Fruit fly (Drosophila melanogaster) ovary, adult (tissue): ENCODE data around the gene CG18641.
A peak's percentile ranks its signal among the peaks of the same experiment; 100 is the strongest.

Experiments
- CG17801 ChIP-seq: fragments of 200-800 bp; optimal IDR thresholded peaks from 2 replicates; lab custom pipeline; 2019; ENCODE audit warnings: missing biosample characterization, mild to moderate bottlenecking, missing genetic modification characterization, moderate library complexity; ENCODE audit not compliant: partially characterized antibody

The CG18641 gene

DNA sequence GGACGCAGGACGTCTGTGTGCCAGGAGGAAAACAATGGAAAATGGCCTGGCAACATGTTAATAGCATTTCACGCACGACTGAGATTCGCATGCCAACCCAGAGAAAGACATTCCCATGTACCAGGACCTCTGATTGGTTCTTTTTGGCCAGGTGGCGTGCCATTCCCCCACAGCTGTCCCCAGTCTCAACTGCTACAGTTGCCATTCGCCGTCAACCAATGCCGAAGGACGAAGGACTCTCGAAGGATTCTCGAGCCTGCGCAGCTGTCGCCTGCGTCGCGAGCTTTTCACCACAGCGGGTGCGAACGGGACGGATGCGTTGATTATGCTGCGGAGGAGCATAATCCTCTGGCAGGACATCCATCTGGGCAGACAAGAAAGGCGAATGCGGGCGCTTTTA is 15.2 kb downstream of the CG18641 start, which contains the start of gene VGlut:
VGlut (plus strand) TSS at position 399 of the 400 bp plus-strand sequence.
- TF ChIP-seq CG17801 (GFP tag; lab: Kevin White, UChicago): no peak

DNA sequence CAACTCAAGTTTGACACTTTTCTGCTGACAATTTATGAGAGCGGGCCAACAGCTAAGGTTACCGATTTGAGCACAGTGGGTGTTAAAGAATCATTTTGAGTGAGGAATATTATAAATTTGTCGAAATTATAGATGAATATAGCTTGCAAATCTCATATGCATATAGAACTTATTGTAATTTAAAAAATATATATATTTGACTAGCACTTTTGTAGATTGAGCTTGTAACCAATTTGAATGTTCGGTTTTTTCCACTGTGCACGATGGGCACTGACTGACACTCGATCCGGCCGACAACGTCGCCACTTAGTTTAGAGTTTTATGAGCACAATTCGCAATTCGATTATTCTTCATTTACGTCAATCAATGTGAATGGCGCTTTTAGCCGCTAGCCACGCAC is 16.7 kb downstream of the CG18641 start:
- TF ChIP-seq CG17801 (GFP tag; lab: Kevin White, UChicago): no peak

dm6 chr2L:2397080-2397479 is 18.0 kb downstream of the CG18641 start:
- no peak for TF ChIP-seq CG17801 (GFP tag; lab: Kevin White, UChicago)

dm6 chr2L:2394872-2395271 is 20.2 kb downstream of the CG18641 start:
- no peak for TF ChIP-seq CG17801 (GFP tag; lab: Kevin White, UChicago)

- no peak for TF ChIP-seq CG17801 (GFP tag; lab: Kevin White, UChicago)
These were observed 23.8 kb downstream of the CG18641 start, which contains the start of gene CG46448 for dm6 chr2L:2391321-2391720. CG46448 (plus strand) TSS chr2L:2391660.

DNA sequence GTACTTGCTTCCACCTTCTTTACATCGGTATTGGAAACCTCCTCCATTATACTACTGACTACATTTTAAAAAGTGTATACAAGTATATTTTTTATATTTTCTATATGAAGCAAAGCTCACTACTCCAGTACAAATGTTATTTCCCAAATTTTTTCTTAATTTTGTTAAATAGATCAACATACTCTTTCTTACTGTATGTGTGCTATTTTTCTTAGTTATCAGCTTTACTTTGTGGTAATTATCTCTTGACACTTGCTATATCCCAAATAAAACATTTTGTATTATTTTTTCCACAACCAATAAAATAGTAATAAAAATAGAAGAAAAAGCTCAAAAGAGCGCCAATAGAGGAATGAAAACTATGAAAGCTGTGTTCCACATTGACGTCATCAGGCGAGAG is 24.5 kb downstream of the CG18641 start, which contains the start of gene CG43750:
CG43750 (minus strand) TSS at position 101 of the 400 bp plus-strand sequence.
- no peak for TF ChIP-seq CG17801 (GFP tag; lab: Kevin White, UChicago)

dm6 chr2L:2385692-2386091 is 29.4 kb downstream of the CG18641 start, which contains the start of gene CG3557:
CG3557 (minus strand) TSS chr2L:2385792.
- no peak for TF ChIP-seq CG17801 (GFP tag; lab: Kevin White, UChicago)

- no peak for TF ChIP-seq CG17801 (GFP tag; lab: Kevin White, UChicago)
These were observed 32.2 kb downstream of the CG18641 start, which contains the start of gene PIG-Wa for dm6 chr2L:2382971-2383370. PIG-Wa (plus strand) TSS chr2L:2383202.

- TF ChIP-seq CG17801 (GFP tag; lab: Kevin White, UChicago): peak; percentile 86
These were observed 34.3 kb downstream of the CG18641 start, which contains the start of gene Eogt for dm6 chr2L:2380805-2381204. Eogt (plus strand) TSS chr2L:2381097.

DNA sequence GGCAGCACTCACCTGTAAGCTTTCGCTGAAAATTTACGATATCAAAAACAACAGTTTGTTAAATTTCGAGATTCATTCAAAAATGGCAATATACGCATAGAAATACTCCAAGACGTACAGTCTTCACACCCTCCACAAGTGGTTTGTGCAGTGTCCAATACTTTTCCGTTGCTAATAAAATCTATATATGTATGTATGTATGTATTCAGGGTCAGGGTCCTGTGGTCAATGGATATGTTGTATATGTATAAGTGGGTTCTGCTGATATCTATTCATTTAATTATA is 38.8 kb downstream of the CG18641 start:
- TF ChIP-seq CG17801 (GFP tag; lab: Kevin White, UChicago): no peak

DNA sequence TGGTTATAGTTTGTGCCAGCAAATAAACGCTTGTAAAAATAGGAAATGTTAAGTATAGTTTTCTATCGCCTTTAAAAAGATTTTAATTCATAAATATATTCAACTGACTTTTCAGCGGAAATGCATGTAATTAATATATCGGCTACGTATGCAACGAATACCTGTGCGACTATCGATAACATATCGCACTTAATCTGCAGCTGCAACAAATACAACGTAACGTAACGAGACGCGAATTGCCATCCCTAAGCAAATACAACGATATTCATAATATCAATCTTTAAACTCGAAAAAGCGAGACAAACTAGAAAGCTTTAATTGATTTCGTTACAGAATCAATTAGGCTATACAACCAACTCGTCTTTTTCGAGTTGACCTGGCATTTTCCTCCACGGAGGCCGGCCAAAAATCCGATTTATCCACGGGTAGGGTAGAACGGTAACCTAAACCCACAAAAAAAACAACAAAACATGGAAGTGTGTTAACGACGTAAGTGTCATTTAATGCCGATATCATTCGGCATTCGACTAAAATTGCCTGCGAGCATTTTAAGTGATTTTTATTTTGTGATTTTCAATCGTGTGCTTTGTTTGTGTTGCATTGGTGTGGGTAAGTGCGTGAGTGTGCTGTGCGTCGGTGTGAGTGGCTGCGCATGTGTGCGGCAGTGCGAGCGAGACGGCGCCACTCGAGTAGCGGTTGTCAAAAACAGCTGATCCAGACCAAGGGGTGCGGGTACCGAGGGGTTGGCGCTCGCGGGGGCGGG is 39.3 kb downstream of the CG18641 start, which contains the start of gene Atxn7:
Atxn7 (plus strand) TSS at position 187 of the 763 bp plus-strand sequence.
- peak; percentile 78 for TF ChIP-seq CG17801 (GFP tag; lab: Kevin White, UChicago)

DNA sequence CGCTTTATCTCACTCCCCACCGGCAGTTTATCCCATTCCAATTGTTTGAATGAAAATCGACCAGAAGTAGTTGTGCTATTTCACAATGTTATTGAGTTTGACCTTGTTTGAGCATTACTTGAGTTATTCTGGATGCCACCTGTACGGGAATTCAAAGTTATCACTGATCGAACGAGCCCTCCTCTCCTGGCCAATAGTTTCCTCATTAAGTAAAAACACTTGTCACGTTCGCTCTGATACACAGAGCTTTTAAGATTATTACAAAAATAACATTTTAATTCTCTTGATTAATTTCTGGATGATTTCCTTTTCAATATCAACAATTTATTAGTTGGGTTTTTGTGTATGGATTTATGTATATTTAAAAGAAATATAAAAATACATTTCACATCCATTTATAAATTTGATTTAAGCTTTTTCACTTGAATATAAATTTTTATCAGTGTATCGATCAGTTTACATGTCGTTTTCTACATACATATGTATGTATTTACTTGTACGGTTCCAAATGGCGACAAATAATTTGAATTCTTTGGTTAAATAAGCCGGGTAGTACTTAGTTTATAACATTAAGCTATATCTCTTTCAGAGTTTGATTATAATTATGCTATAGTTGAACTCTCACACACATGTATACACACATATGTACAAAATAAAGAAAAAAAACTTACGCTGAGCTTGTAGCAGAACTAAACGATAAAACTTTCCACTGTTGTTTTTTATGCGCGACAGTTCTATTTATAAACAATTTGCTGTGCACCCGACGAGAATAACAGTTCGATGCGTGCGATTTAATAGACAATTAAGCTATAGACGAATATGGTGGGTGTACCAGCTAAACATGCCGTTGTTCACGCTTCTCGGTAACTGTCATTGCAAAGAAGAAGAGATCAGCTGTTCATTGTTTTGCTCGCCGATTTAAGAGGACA is 41.0 kb downstream of the CG18641 start, which contains the start of the genes CG3609 and CG15390:
CG3609 (minus strand) TSS at position 810 of the 929 bp plus-strand sequence.
CG15390 (plus strand) TSS at position 896 of the 929 bp plus-strand sequence.
- TF ChIP-seq CG17801 (GFP tag; lab: Kevin White, UChicago): peak; percentile 76

- no peak for TF ChIP-seq CG17801 (GFP tag; lab: Kevin White, UChicago)
These were observed 43.0 kb downstream of the CG18641 start for dm6 chr2L:2372112-2372449.

- TF ChIP-seq CG17801 (GFP tag; lab: Kevin White, UChicago): no peak
These were observed 43.6 kb downstream of the CG18641 start, which contains the start of gene CG3597 for dm6 chr2L:2371406-2372111. CG3597 (minus strand) TSS chr2L:2371524.
